Fruit fly (Drosophila melanogaster) whole organism, embryonic: Measurements from ENCODE around the gene CG32719.
A peak's percentile ranks its signal among the peaks of the same experiment; 100 is the strongest.

Source experiments
- Abd-B ChIP-seq: fragments of 200-800 bp; sonication (Bioruptor generic); optimal IDR thresholded peaks from 2 replicates; lab custom pipeline; 2018; ENCODE audit warnings: missing biosample characterization, mild to moderate bottlenecking, missing genetic modification characterization, moderate library complexity
- Atf-2 ChIP-seq: fragments of 200-800 bp; sonication (Bioruptor generic); optimal IDR thresholded peaks from 2 replicates; lab custom pipeline; 2016; ENCODE audit warnings: missing biosample characterization, missing genetic modification characterization
- CG1024 ChIP-seq: fragments of 200-800 bp; sonication (Bioruptor generic); IDR thresholded peaks from 2 replicates; pipeline ENCODE4 v1.3.6; 2022; ENCODE audit warnings: missing biosample characterization, missing genetic modification characterization
- CG10654 ChIP-seq: fragments of 200-800 bp; sonication (Bioruptor generic); optimal IDR thresholded peaks from 2 replicates; lab custom pipeline; 2016; ENCODE audit warnings: missing biosample characterization, missing genetic modification characterization
- CG12104 ChIP-seq: fragments of 200-800 bp; sonication (Bioruptor generic); optimal IDR thresholded peaks from 3 replicates; lab custom pipeline; 2016; ENCODE audit warnings: missing biosample characterization, missing genetic modification characterization
- CG14014 ChIP-seq: fragments of 200-800 bp; sonication (Bioruptor generic); IDR thresholded peaks from 2 replicates; pipeline ENCODE4 v1.3.6; 2022; ENCODE audit warnings: missing biosample characterization, missing genetic modification characterization
- CG15073 ChIP-seq: fragments of 200-800 bp; sonication (Bioruptor generic); optimal IDR thresholded peaks from 2 replicates; lab custom pipeline; 2016; ENCODE audit warnings: missing biosample characterization, missing genetic modification characterization
- CG15514 ChIP-seq: fragments of 200-800 bp; sonication (Bioruptor generic); optimal IDR thresholded peaks from 3 replicates; lab custom pipeline; 2017; ENCODE audit warnings: missing biosample characterization, missing genetic modification characterization, mild to moderate bottlenecking, moderate library complexity, missing genetic modification reagents
- CG17328 ChIP-seq: fragments of 200-800 bp; sonication (Bioruptor generic); IDR thresholded peaks from 2 replicates; pipeline ENCODE4 v1.3.6; 2022; ENCODE audit warnings: missing biosample characterization, missing genetic modification characterization
- CG17802 ChIP-seq: fragments of 200-800 bp; sonication (Bioruptor generic); optimal IDR thresholded peaks from 2 replicates; lab custom pipeline; 2018; ENCODE audit warnings: missing biosample characterization, mild to moderate bottlenecking, missing genetic modification characterization, moderate library complexity
- CG18011 ChIP-seq: fragments of 200-800 bp; sonication (Bioruptor generic); optimal IDR thresholded peaks from 2 replicates; lab custom pipeline; 2017; ENCODE audit warnings: missing biosample characterization, missing genetic modification characterization, mild to moderate bottlenecking, moderate library complexity, missing genotype
- CG18599 ChIP-seq: fragments of 200-800 bp; sonication (Bioruptor generic); optimal IDR thresholded peaks from 3 replicates; lab custom pipeline; 2017; ENCODE audit warnings: missing biosample characterization, missing genetic modification characterization, mild to moderate bottlenecking, moderate library complexity, missing genetic modification reagents
- CG18619 ChIP-seq: fragments of 200-800 bp; sonication (Bioruptor generic); optimal IDR thresholded peaks from 3 replicates; lab custom pipeline; 2017; ENCODE audit warnings: missing biosample characterization, mild to moderate bottlenecking, missing genetic modification characterization
- CG18764 ChIP-seq: fragments of 200-800 bp; sonication (Bioruptor generic); optimal IDR thresholded peaks from 3 replicates; lab custom pipeline; 2016; ENCODE audit warnings: missing biosample characterization, missing genetic modification characterization
- CG30020 ChIP-seq: fragments of 200-800 bp; optimal IDR thresholded peaks from 2 replicates; lab custom pipeline; 2019; ENCODE audit warnings: missing biosample characterization, mild to moderate bottlenecking, missing genetic modification characterization, moderate library complexity
- CG30403 ChIP-seq: fragments of 200-800 bp; sonication (Bioruptor generic); optimal IDR thresholded peaks from 3 replicates; lab custom pipeline; 2016; ENCODE audit warnings: missing biosample characterization, missing genetic modification characterization
- CG32532 ChIP-seq: fragments of 200-800 bp; sonication (Bioruptor generic); IDR thresholded peaks from 2 replicates; pipeline ENCODE4 v1.3.6; 2022; ENCODE audit warnings: missing biosample characterization, missing genetic modification characterization
- CG33213 ChIP-seq: fragments of 200-800 bp; sonication (Bioruptor generic); optimal IDR thresholded peaks from 3 replicates; lab custom pipeline; 2016; ENCODE audit warnings: missing biosample characterization, missing genetic modification characterization
- CG4820 ChIP-seq: fragments of 200-800 bp; sonication (Bioruptor generic); optimal IDR thresholded peaks from 3 replicates; lab custom pipeline; 2016; ENCODE audit warnings: missing biosample characterization, missing genetic modification characterization
- CG6254 ChIP-seq: fragments of 200-800 bp; sonication (Bioruptor generic); optimal IDR thresholded peaks from 3 replicates; lab custom pipeline; 2017; ENCODE audit warnings: mild to moderate bottlenecking, missing biosample characterization, missing genetic modification reagents, missing genetic modification characterization
- CG6813 ChIP-seq: fragments of 200-800 bp; sonication (Bioruptor generic); optimal IDR thresholded peaks from 2 replicates; lab custom pipeline; 2017; ENCODE audit warnings: missing biosample characterization, missing genetic modification characterization, mild to moderate bottlenecking, moderate library complexity, missing genetic modification reagents
- CG7357 ChIP-seq: fragments of 200-800 bp; sonication (Bioruptor generic); IDR thresholded peaks from 3 replicates; pipeline ENCODE4 v1.3.6; 2022; ENCODE audit warnings: missing biosample characterization, missing genetic modification characterization
- CG7786 ChIP-seq: fragments of 200-800 bp; sonication (Bioruptor generic); optimal IDR thresholded peaks from 2 replicates; lab custom pipeline; 2016; ENCODE audit warnings: missing biosample characterization, missing genetic modification characterization
- CG8944 ChIP-seq: fragments of 200-800 bp; sonication (Bioruptor generic); optimal IDR thresholded peaks from 3 replicates; lab custom pipeline; 2016; ENCODE audit warnings: missing biosample characterization, missing genetic modification characterization
- CrebB ChIP-seq: fragments of 200-800 bp; sonication (Bioruptor generic); optimal IDR thresholded peaks from 3 replicates; lab custom pipeline; 2018; ENCODE audit warnings: missing biosample characterization, mild to moderate bottlenecking, missing genetic modification characterization
- HLH4C ChIP-seq: fragments of 200-800 bp; sonication (Bioruptor generic); IDR thresholded peaks from 3 replicates; pipeline ENCODE4 v1.3.6; 2022; ENCODE audit warnings: missing biosample characterization, missing genetic modification characterization; ENCODE audit not compliant: partially characterized antibody
- Hr51 ChIP-seq, 2 experiments: fragments of 200-800 bp; sonication (Bioruptor generic); optimal IDR thresholded peaks; 2 replicates in 1 of 2; 3 replicates in 1 of 2; lab custom pipeline; 2016 to 2018; ENCODE audit warnings: missing biosample characterization in 2 of 2, missing genetic modification characterization in 2 of 2, mild to moderate bottlenecking in 1 of 2, moderate library complexity in 1 of 2
- Myb ChIP-seq: fragments of 200-800 bp; sonication (Bioruptor generic); optimal IDR thresholded peaks from 2 replicates; lab custom pipeline; 2016; ENCODE audit warnings: missing biosample characterization, missing genetic modification characterization
- Ptx1 ChIP-seq: fragments of 200-800 bp; sonication (Bioruptor generic); IDR thresholded peaks from 2 replicates; pipeline ENCODE4 v1.3.6; 2022; ENCODE audit warnings: missing biosample characterization, missing genetic modification characterization
- Rfx ChIP-seq: fragments of 200-800 bp; sonication (Bioruptor generic); IDR thresholded peaks from 2 replicates; pipeline ENCODE4 v1.3.6; 2022; ENCODE audit warnings: missing biosample characterization, missing genetic modification characterization
- Sry-δ ChIP-seq: fragments of 200-800 bp; sonication (Bioruptor generic); optimal IDR thresholded peaks from 2 replicates; lab custom pipeline; 2016; ENCODE audit warnings: missing biosample characterization, missing genetic modification characterization
- bcd ChIP-seq: fragments of 200-800 bp; sonication (Bioruptor generic); optimal IDR thresholded peaks from 2 replicates; lab custom pipeline; 2017; ENCODE audit warnings: missing biosample characterization, mild to moderate bottlenecking, missing genetic modification characterization
- dmrt11E ChIP-seq: fragments of 200-800 bp; sonication (Bioruptor generic); optimal IDR thresholded peaks from 3 replicates; lab custom pipeline; 2018; ENCODE audit warnings: missing biosample characterization, mild to moderate bottlenecking, missing genetic modification characterization, moderate library complexity
- emc ChIP-seq: fragments of 200-800 bp; sonication (Bioruptor generic); optimal IDR thresholded peaks from 2 replicates; lab custom pipeline; 2016; ENCODE audit warnings: missing biosample characterization, missing genetic modification characterization
- eve ChIP-seq, 2 experiments: fragments of >200 bp; optimal IDR thresholded peaks; 2 replicates each; lab custom pipeline; 2017; ENCODE audit warnings: missing biosample characterization in 2 of 2, missing genetic modification characterization in 2 of 2
- gem ChIP-seq: fragments of 200-800 bp; sonication (Bioruptor generic); optimal IDR thresholded peaks from 2 replicates; lab custom pipeline; 2019; ENCODE audit warnings: missing biosample characterization, mild to moderate bottlenecking, missing genetic modification characterization, moderate library complexity
- hb ChIP-seq: fragments of 200-800 bp; sonication (Bioruptor generic); IDR thresholded peaks from 3 replicates; pipeline ENCODE4 v1.3.6; 2022; ENCODE audit warnings: missing biosample characterization, missing genetic modification characterization; ENCODE audit not compliant: partially characterized antibody
- klu ChIP-seq: fragments of 200-800 bp; sonication (Bioruptor generic); IDR thresholded peaks from 2 replicates; pipeline ENCODE4 v1.3.6; 2022; ENCODE audit warnings: missing biosample characterization, missing genetic modification characterization
- lbe ChIP-seq: fragments of 200-800 bp; sonication (Bioruptor generic); optimal IDR thresholded peaks from 2 replicates; lab custom pipeline; 2016; ENCODE audit warnings: missing biosample characterization, mild to moderate bottlenecking, missing genetic modification characterization
- luna ChIP-seq: fragments of 200-800 bp; sonication (Bioruptor generic); optimal IDR thresholded peaks from 2 replicates; lab custom pipeline; 2016; ENCODE audit warnings: missing biosample characterization, missing genetic modification characterization
- pnt ChIP-seq: fragments of 200-800 bp; sonication (Bioruptor generic); optimal IDR thresholded peaks from 3 replicates; lab custom pipeline; 2016; ENCODE audit warnings: missing biosample characterization, missing genetic modification characterization
- prd ChIP-seq, 3 experiments: fragments of >200 bp in 2 of 3; fragments of 200-800 bp in 1 of 3; sonication (Bioruptor generic) in 1 of 3; optimal IDR thresholded peaks in 2 of 3; IDR thresholded peaks in 1 of 3; 2 replicates in 2 of 3; 3 replicates in 1 of 3; pipeline versions ENCODE4 v1.3.6 to Lab custom; 2017 to 2022; ENCODE audit warnings: missing biosample characterization in 1 of 3, missing genetic modification characterization in 1 of 3
- pzg ChIP-seq: fragments of 200-800 bp; sonication (Bioruptor generic); optimal IDR thresholded peaks from 3 replicates; lab custom pipeline; 2018; ENCODE audit warnings: missing biosample characterization, mild to moderate bottlenecking, missing genetic modification characterization, moderate library complexity
- row ChIP-seq: fragments of 200-800 bp; sonication (Bioruptor generic); IDR thresholded peaks from 3 replicates; pipeline ENCODE4 v1.3.6; 2022; ENCODE audit warnings: missing biosample characterization, missing genetic modification characterization
- schlank ChIP-seq: fragments of 200-800 bp; sonication (Bioruptor generic); optimal IDR thresholded peaks from 2 replicates; lab custom pipeline; 2018; ENCODE audit warnings: missing biosample characterization, mild to moderate bottlenecking, missing genetic modification characterization
- sens ChIP-seq: fragments of 200-800 bp; sonication (Bioruptor generic); peaks from one replicate; lab custom pipeline; 2016; ENCODE audit warnings: missing biosample characterization, missing genetic modification characterization
- slp2 ChIP-seq: fragments of 200-800 bp; sonication (Bioruptor generic); optimal IDR thresholded peaks from 2 replicates; lab custom pipeline; 2016; ENCODE audit warnings: missing biosample characterization, missing genetic modification characterization
- stc ChIP-seq: fragments of 200-800 bp; sonication (Bioruptor generic); IDR thresholded peaks from 2 replicates; pipeline ENCODE4 v1.3.6; 2022; ENCODE audit warnings: missing biosample characterization, missing genetic modification characterization
- trem ChIP-seq: fragments of 200-800 bp; optimal IDR thresholded peaks from 3 replicates; lab custom pipeline; 2019; ENCODE audit warnings: missing biosample characterization, mild to moderate bottlenecking, missing genetic modification characterization, moderate library complexity
- zen ChIP-seq: fragments of 200-800 bp; sonication (Bioruptor generic); optimal IDR thresholded peaks from 3 replicates; lab custom pipeline; 2018; ENCODE audit warnings: missing biosample characterization, mild to moderate bottlenecking, missing genetic modification characterization, moderate library complexity

Gene CG32719

dm6 chrX:7521566-7522332, 26.0 kb downstream of the CG32719 start (continued):
- no peak for TF ChIP-seq CG6813
- TF ChIP-seq dmrt11E (tag; lab: Kevin White, UChicago): no peak
- no peak for TF ChIP-seq bcd (GFP tag; lab: Kevin White, UChicago)
- TF ChIP-seq HLH4C: no peak
- no peak for TF ChIP-seq Abd-B (GFP tag; lab: Kevin White, UChicago)
- TF ChIP-seq CG7786 (GFP tag; lab: Kevin White, UChicago): no peak
- TF ChIP-seq zen (tag; lab: Kevin White, UChicago): peak; percentile 84
- no peak for TF ChIP-seq CrebB
- TF ChIP-seq CG1024: no peak
- no peak for TF ChIP-seq lbe (GFP tag; lab: Kevin White, UChicago)
- TF ChIP-seq Myb (GFP tag; lab: Kevin White, UChicago): no peak
- TF ChIP-seq CG18764 (GFP tag; lab: Kevin White, UChicago): no peak
- no peak for TF ChIP-seq luna (GFP tag; lab: Kevin White, UChicago)
- no peak for TF ChIP-seq emc (GFP tag; lab: Kevin White, UChicago)
- no peak for TF ChIP-seq Rfx (GFP tag; lab: Robert Waterston, UW)
- no peak for TF ChIP-seq Atf-2
- no peak for TF ChIP-seq CG14014 (GFP tag; lab: Robert Waterston, UW)
- TF ChIP-seq CG8944: no peak
- no peak for TF ChIP-seq CG6254 (GFP tag; lab: Kevin White, UChicago)
- no peak for TF ChIP-seq CG7357 (GFP tag; lab: Robert Waterston, UW)
- no peak for TF ChIP-seq pzg (GFP tag; lab: Kevin White, UChicago)
- TF ChIP-seq CG30020 (tag; lab: Kevin White, UChicago): no peak
- no peak for TF ChIP-seq hb (GFP tag; lab: Robert Waterston, UW)
- no peak for TF ChIP-seq CG18011 (GFP tag; lab: Kevin White, UChicago)
- TF ChIP-seq CG18619 (GFP tag; lab: Kevin White, UChicago): no peak
- 0 out of 3 replicates have a peak, but pooled peaks have one; percentile 10 for TF ChIP-seq row (GFP tag; lab: Robert Waterston, UW)
- no peak for TF ChIP-seq CG15073
- no peak for TF ChIP-seq CG12104
- TF ChIP-seq CG15514 (GFP tag; lab: Kevin White, UChicago): no peak
- TF ChIP-seq Ptx1: no peak
- TF ChIP-seq Sry-δ (GFP tag; lab: Kevin White, UChicago): no peak
- TF ChIP-seq, all 482 proteins: peak for 12

- TF ChIP-seq pnt (GFP tag; lab: Kevin White, UChicago) (peak; percentile 11), eve (GFP tag; optimal IDR thresholded peaks at IDR 0.05; lab: Kevin White, UChicago) (peak in 1 of 2 experiments; percentile 27), CG33213 (GFP tag; lab: Kevin White, UChicago) (no peak), Hr51 (GFP tag; optimal IDR thresholded peaks at IDR 0.05; lab: Kevin White, UChicago) (peak in 1 of 2 experiments; percentile 44), stc (no peak), klu (GFP tag; lab: Robert Waterston, UW) (0 out of 2 replicates have a peak, but pooled peaks have one; percentile 14), CG4820 (GFP tag; lab: Kevin White, UChicago) (peak; percentile 15), CG32532 (GFP tag; lab: Robert Waterston, UW) (peak; percentile 59), slp2 (GFP tag; lab: Kevin White, UChicago) (no peak), CG17328 (GFP tag; lab: Robert Waterston, UW) (0 out of 2 replicates have a peak, but pooled peaks have one; percentile 21), CG17802 (tag; lab: Kevin White, UChicago) (no peak), schlank (tag; lab: Kevin White, UChicago) (no peak), prd (optimal IDR thresholded peaks at IDR 0.05; lab: Kevin White, UChicago) (no peak), prd (GFP tag; IDR thresholded peaks at IDR 0.05; lab: Robert Waterston, UW) (peak; percentile 49; the same call in 1 of the 3 replicates), CG30403 (GFP tag; lab: Kevin White, UChicago) (peak; percentile 22), trem (no peak), CG18599 (peak; percentile 49), CG10654 (GFP tag; lab: Kevin White, UChicago) (no peak), gem (tag; lab: Kevin White, UChicago) (peak; percentile 46), sens (peak; percentile 77)
Observed at dm6 chrX:7519812-7520211, 28.0 kb downstream of the CG32719 start.
